Fruit fly (Drosophila melanogaster): ENCODE measurements around the gene CG34150.

The CG34150 gene

DNA sequence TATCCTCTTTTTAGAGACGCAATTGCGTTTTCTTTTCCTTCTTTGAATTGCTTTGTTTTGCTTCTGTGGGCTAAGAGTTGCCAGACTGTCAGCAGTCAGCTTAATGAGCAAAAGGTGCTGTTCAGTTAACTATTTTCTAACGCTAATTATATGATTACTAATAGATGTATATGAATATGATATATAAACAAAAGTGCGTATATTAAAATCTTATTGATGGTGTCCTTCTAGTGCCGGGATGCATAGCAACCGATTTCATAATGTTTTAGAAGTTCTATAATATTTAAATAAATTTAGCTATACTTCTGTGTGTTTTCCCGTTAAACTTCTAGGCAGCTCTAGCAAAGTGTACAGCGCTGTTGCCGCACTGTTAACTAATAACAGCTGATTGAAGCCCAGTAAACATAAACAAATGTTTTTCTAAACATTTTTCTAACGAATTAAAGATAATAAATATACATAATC is 15.9 kb downstream of the CG34150 start, which contains the start of the genes Kaz and CG43273 (continued):
- TF ChIP-seq sqz (GFP tag; optimal IDR thresholded peaks at IDR 0.05), result no peak
- no peak for TF ChIP-seq tap (tag; optimal IDR thresholded peaks at IDR 0.05)
- peak; percentile 34; the same call in 1 of the 3 replicates for TF ChIP-seq zfh1 (GFP tag; IDR thresholded peaks at IDR 0.05)
- no peak for TF ChIP-seq Sox102F (GFP tag; optimal IDR thresholded peaks at IDR 0.05)
- TF ChIP-seq CG8359 (GFP tag; optimal IDR thresholded peaks at IDR 0.05; ENCODE audit: borderline replicate concordance), result no peak
- TF ChIP-seq Vsx1 (GFP tag; optimal IDR thresholded peaks at IDR 0.05), result no peak
- TF ChIP-seq Fer1 (GFP tag; optimal IDR thresholded peaks at IDR 0.05), result no peak
- no peak for TF ChIP-seq nerfin-2 (GFP tag; IDR thresholded peaks at IDR 0.05; ENCODE audit: partially characterized antibody)
- TF ChIP-seq vnd (GFP tag; IDR thresholded peaks at IDR 0.05; ENCODE audit: partially characterized antibody), result no peak
- TF ChIP-seq CG2116 (GFP tag; optimal IDR thresholded peaks at IDR 0.05), result peak; percentile 60
- TF ChIP-seq Rx (GFP tag; IDR thresholded peaks at IDR 0.05), result no peak
- no peak for TF ChIP-seq ranshi (GFP tag; IDR thresholded peaks at IDR 0.05)
- no peak for TF ChIP-seq B-H1 (GFP tag; IDR thresholded peaks at IDR 0.05)
- no peak for TF ChIP-seq fu2 (GFP tag; optimal IDR thresholded peaks at IDR 0.05)
- TF ChIP-seq C15 (GFP tag; IDR thresholded peaks at IDR 0.05), result no peak
- TF ChIP-seq NK7.1 (GFP tag; optimal IDR thresholded peaks at IDR 0.05), result no peak
- TF ChIP-seq en (GFP tag; optimal IDR thresholded peaks at IDR 0.05), result no peak
- TF ChIP-seq Nf-YC (tag; optimal IDR thresholded peaks at IDR 0.05), result no peak
- no peak for TF ChIP-seq prd (optimal IDR thresholded peaks at IDR 0.05)
- TF ChIP-seq prd (GFP tag; IDR thresholded peaks at IDR 0.05), result peak; percentile 64; the same call in 2 of the 3 replicates
- TF ChIP-seq amos (GFP tag; IDR thresholded peaks at IDR 0.05; ENCODE audit: partially characterized antibody), result no peak
- TF ChIP-seq sc (optimal IDR thresholded peaks at IDR 0.05), result no peak
- no peak for TF ChIP-seq sc (GFP tag; optimal IDR thresholded peaks at IDR 0.05)
- TF ChIP-seq CG10209 (GFP tag; optimal IDR thresholded peaks at IDR 0.05), result peak; percentile 37

DNA sequence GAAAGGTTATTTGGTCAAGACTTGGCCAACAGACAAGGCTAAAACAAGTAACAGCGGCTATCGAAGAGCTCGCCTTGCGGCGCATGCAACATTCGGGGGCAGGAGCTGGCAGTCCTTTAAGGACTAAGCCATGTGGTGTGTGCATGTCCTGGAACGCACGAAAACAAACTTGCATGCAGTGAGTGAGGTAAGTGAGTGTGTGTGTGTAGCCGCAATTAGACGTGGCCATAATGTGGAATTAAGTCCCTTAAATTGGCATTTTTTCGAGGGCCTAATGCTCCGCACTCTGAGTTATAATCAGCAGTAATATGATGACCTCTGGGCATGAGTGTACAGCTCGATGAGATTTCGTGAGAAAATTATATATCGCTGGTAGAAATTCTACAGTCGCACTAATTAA is 19.6 kb downstream of the CG34150 start, which contains the start of gene sosie:
TSS of gene sosie (plus strand) at position 301 of the 400 bp plus-strand sequence.
- no peak for TF ChIP-seq hb (GFP tag; IDR thresholded peaks at IDR 0.05; ENCODE audit: partially characterized antibody)

DNA sequence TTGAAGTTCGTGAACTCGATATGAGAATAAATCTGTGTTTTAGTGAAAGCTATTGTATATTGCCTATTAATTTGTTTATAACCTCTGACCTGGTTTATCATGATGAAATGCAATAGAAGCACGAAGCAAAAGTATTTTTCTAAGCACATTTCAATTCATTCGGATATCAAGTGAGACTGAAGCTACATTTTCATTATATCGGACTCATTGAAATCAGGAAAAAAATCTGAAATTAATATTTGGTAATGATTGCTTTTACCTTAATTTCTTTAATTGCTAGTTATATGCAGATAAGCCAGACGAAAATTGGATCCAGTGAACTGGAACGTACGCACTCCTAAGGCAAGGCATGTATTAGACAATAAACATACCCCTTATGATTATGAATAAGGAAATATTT is 27.0 kb downstream of the CG34150 start, which contains the start of gene CG33658:
TSS of gene CG33658 (minus strand) at position 101 of the 400 bp plus-strand sequence.
- TF ChIP-seq Mad (GFP tag; optimal IDR thresholded peaks at IDR 0.05) (no peak), Kr (GFP tag; optimal IDR thresholded peaks at IDR 0.05) (no peak), CG15269 (tag; optimal IDR thresholded peaks at IDR 0.05) (no peak), Sin3A (optimal IDR thresholded peaks at IDR 0.05) (no peak), CG15011 (GFP tag; optimal IDR thresholded peaks at IDR 0.05) (no peak), grn (GFP tag; optimal IDR thresholded peaks at IDR 0.05) (no peak), CG10274 (GFP tag; optimal IDR thresholded peaks at IDR 0.05) (no peak)

DNA sequence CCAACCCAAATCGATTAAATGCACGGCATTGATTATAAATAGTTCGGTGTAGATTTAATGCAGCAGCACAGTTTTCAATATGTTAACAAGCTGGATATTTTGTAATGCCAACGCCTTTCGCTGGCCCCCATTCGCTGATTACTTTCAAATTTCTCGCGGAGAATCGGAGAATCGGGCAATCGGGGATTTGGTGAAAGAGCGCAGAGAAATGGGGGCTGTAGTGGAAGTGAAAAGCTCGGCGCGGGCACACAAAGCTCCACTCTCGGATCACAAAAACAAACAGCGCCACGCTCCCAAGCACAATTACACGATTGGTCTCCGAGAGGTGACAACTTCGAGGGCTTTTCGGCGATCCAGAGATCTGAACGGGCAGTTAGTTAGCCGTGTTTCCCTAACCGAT is 27.6 kb downstream of the CG34150 start, which contains the start of gene Esp:
TSS of gene Esp (plus strand) at position 301 of the 400 bp plus-strand sequence.
- TF ChIP-seq HmgD (GFP tag; optimal IDR thresholded peaks at IDR 0.05) (no peak), Opbp (GFP tag; IDR thresholded peaks at IDR 0.05; ENCODE audit: partially characterized antibody) (0 out of 3 replicates have a peak, but pooled peaks have one; percentile 7), Adf1 (GFP tag; IDR thresholded peaks at IDR 0.05) (no peak), CHES-1-like (GFP tag; optimal IDR thresholded peaks at IDR 0.05) (no peak), Trl (optimal IDR thresholded peaks at IDR 0.05) (peak in 1 of 2 experiments; percentile 19), Trl (GFP tag; optimal IDR thresholded peaks at IDR 0.05) (no peak), CG8359 (GFP tag; optimal IDR thresholded peaks at IDR 0.05; ENCODE audit: borderline replicate concordance) (no peak), Deaf1 (tag; optimal IDR thresholded peaks at IDR 0.05) (peak; percentile 53), sens (GFP tag) (peak; percentile 39)

All from whole organism, embryonic.